Fruit fly (Drosophila melanogaster) whole organism, pupa: ENCODE data around the gene CG8372.

Source experiments
- CG10348 ChIP-seq: fragments of 200-800 bp; sonication (Bioruptor generic); IDR thresholded peaks from 2 replicates; pipeline ENCODE4 v1.3.6; 2022; ENCODE audit warnings: missing biosample characterization, missing genetic modification characterization
- CG12605 ChIP-seq: fragments of 200-800 bp; sonication (Bioruptor generic); IDR thresholded peaks from 2 replicates; pipeline ENCODE4 v1.3.6; 2022; ENCODE audit warnings: missing biosample characterization, missing genetic modification characterization
- CG13204 ChIP-seq: fragments of 200-800 bp; sonication (Bioruptor generic); optimal IDR thresholded peaks from 2 replicates; lab custom pipeline; 2018; ENCODE audit warnings: missing biosample characterization, mild to moderate bottlenecking, missing genetic modification characterization, moderate library complexity
- CG17806 ChIP-seq: fragments of 200-800 bp; sonication (Bioruptor generic); optimal IDR thresholded peaks from 2 replicates; lab custom pipeline; 2018; ENCODE audit warnings: missing biosample characterization, mild to moderate bottlenecking, missing genetic modification characterization, moderate library complexity
- CG4496 ChIP-seq: fragments of 200-800 bp; sonication (Bioruptor generic); IDR thresholded peaks from 3 replicates; pipeline ENCODE4 v1.3.6; 2022; ENCODE audit warnings: missing biosample characterization, missing genetic modification characterization
- CG8159 ChIP-seq: fragments of 200-800 bp; sonication (Bioruptor generic); optimal IDR thresholded peaks from 3 replicates; lab custom pipeline; 2018; ENCODE audit warnings: missing biosample characterization, mild to moderate bottlenecking, missing genetic modification characterization, moderate library complexity
- D1 ChIP-seq: fragments of 200-800 bp; sonication (Bioruptor generic); optimal IDR thresholded peaks from 2 replicates; lab custom pipeline; 2018; ENCODE audit warnings: missing biosample characterization, mild to moderate bottlenecking, missing genetic modification characterization, moderate library complexity
- Pif1A ChIP-seq: fragments of 200-800 bp; sonication (Bioruptor generic); optimal IDR thresholded peaks from 3 replicates; lab custom pipeline; 2016; ENCODE audit warnings: missing biosample characterization, missing genetic modification characterization
- Snoo ChIP-seq: fragments of 200-800 bp; sonication (Bioruptor generic); optimal IDR thresholded peaks from 3 replicates; lab custom pipeline; 2017; ENCODE audit warnings: missing biosample characterization, mild to moderate bottlenecking, missing genetic modification characterization, inconsistent platforms
- fd96Ca ChIP-seq: fragments of 200-800 bp; sonication (Bioruptor generic); IDR thresholded peaks from 3 replicates; pipeline ENCODE4 v1.3.6; 2022; ENCODE audit warnings: missing biosample characterization, missing genetic modification characterization
- gl ChIP-seq: fragments of 200-800 bp; sonication (Bioruptor generic); optimal IDR thresholded peaks from 2 replicates; lab custom pipeline; 2018; ENCODE audit warnings: missing biosample characterization, mild to moderate bottlenecking, missing genetic modification characterization
- rn ChIP-seq: fragments of 200-800 bp; sonication (Bioruptor generic); IDR thresholded peaks from 2 replicates; pipeline ENCODE4 v1.3.6; 2022; ENCODE audit warnings: missing biosample characterization, missing genetic modification characterization

DNA sequence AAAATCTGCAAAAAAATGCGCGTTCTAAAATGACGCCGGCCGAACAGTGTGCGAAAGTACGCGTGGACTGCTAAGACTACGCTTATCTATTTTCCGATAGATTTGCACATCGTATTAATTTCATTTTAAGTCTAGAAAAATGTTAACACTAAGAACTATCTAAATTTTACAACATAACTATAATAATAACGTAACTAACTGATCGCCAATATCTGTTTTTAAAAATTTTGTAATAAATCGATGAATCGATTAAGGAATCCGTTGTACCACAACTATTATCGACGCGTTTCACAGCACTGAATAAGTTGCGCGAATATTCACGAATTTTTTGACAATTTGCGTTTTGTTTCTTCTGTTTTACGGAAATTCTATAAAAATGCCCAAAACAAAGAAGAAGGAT lies 1.6 kb downstream of the CG8372 start, which contains the start of gene Ssb-c31a:
- no peak for TF ChIP-seq Snoo (tag; lab: Kevin White, UChicago)
- TF ChIP-seq rn (GFP tag; lab: Robert Waterston, UW): no peak
- no peak for TF ChIP-seq CG12605 (GFP tag; lab: Robert Waterston, UW)
- peak; percentile 9 for TF ChIP-seq CG17806 (tag; lab: Kevin White, UChicago)
- no peak for TF ChIP-seq CG10348 (GFP tag; lab: Robert Waterston, UW)
- 0 out of 3 replicates have a peak, but pooled peaks have one; percentile 3 for TF ChIP-seq CG4496
- TF ChIP-seq Pif1A (GFP tag; lab: Kevin White, UChicago): peak; percentile 48
- no peak for TF ChIP-seq gl (tag; lab: Kevin White, UChicago)
- TF ChIP-seq D1 (tag; lab: Kevin White, UChicago): no peak
- TF ChIP-seq CG13204 (GFP tag; lab: Kevin White, UChicago): no peak
- TF ChIP-seq CG8159 (tag; lab: Kevin White, UChicago): peak; percentile 43
- TF ChIP-seq fd96Ca (GFP tag; lab: Robert Waterston, UW): no peak
